Fruit fly (Drosophila melanogaster) whole organism, wandering third instar larva: ENCODE data around the gene AP-1sigma.
A peak's percentile ranks its signal among the peaks of the same experiment; 100 is the strongest.

Experiments used
- Abd-B ChIP-seq: fragments of >200 bp; optimal IDR thresholded peaks from 2 replicates; lab custom pipeline; 2017; ENCODE audit warnings: missing biosample characterization, missing genetic modification characterization
- CG9705 ChIP-seq: fragments of 200-800 bp; sonication (Bioruptor generic); optimal IDR thresholded peaks from 2 replicates; lab custom pipeline; 2018; ENCODE audit warnings: missing biosample characterization, mild to moderate bottlenecking, missing genetic modification characterization
- Dfd ChIP-seq: fragments of >200 bp; optimal IDR thresholded peaks from 2 replicates; lab custom pipeline; 2017; ENCODE audit warnings: missing biosample characterization, missing genetic modification characterization
- Dif ChIP-seq: fragments of 200-275, 200-300 bp; sonication (Bioruptor generic); optimal IDR thresholded peaks from 2 replicates; lab custom pipeline; 2018; ENCODE audit warnings: missing biosample characterization, missing genetic modification characterization; ENCODE audit not compliant: partially characterized antibody
- GATAd ChIP-seq: sonication (Bioruptor generic); optimal IDR thresholded peaks from 2 replicates; lab custom pipeline; 2016; ENCODE audit warnings: missing biosample characterization, missing genetic modification characterization
- HLH106 ChIP-seq: fragments of 200-800 bp; optimal IDR thresholded peaks from 3 replicates; lab custom pipeline; 2019; ENCODE audit warnings: missing biosample characterization, mild to moderate bottlenecking, missing genetic modification characterization, moderate library complexity
- Hnf4 ChIP-seq: fragments of 200-800 bp; sonication (Bioruptor generic); optimal IDR thresholded peaks from 2 replicates; lab custom pipeline; 2016; ENCODE audit warnings: missing biosample characterization, mild to moderate bottlenecking, missing genetic modification characterization
- Hr78 ChIP-seq: fragments of >200 bp; optimal IDR thresholded peaks from 2 replicates; lab custom pipeline; 2017; ENCODE audit warnings: missing biosample characterization, missing genetic modification characterization
- Hr83 ChIP-seq: fragments of 200-300 bp; sonication (Bioruptor generic); optimal IDR thresholded peaks from 2 replicates; lab custom pipeline; 2016; ENCODE audit warnings: missing biosample characterization, mild to moderate bottlenecking, missing genetic modification characterization, moderate library complexity; ENCODE audit not compliant: poor library complexity, severe bottlenecking
- Myc ChIP-seq: fragments of >200 bp; optimal IDR thresholded peaks from 2 replicates; lab custom pipeline; 2017
- N ChIP-seq: fragments of >200 bp; optimal IDR thresholded peaks from 2 replicates; lab custom pipeline; 2018; ENCODE audit warnings: missing biosample characterization, missing external identifiers, missing genetic modification characterization
- Rel ChIP-seq, 2 experiments: fragments of 200-800 bp; sonication (Bioruptor generic) in 1 of 2; optimal IDR thresholded peaks; 2 replicates in 1 of 2; 3 replicates in 1 of 2; lab custom pipeline; 2016 to 2019; ENCODE audit warnings: mild to moderate bottlenecking in 2 of 2, missing biosample characterization in 2 of 2, missing genetic modification characterization in 2 of 2, moderate library complexity in 1 of 2
- Sp1 ChIP-seq: fragments of 200-800 bp; sonication (Bioruptor generic); optimal IDR thresholded peaks from 3 replicates; lab custom pipeline; 2019; ENCODE audit warnings: missing biosample characterization, mild to moderate bottlenecking, missing genetic modification characterization, moderate library complexity
- Vsx2 ChIP-seq: fragments of 200-300, 225-300 bp; sonication (Bioruptor generic); optimal IDR thresholded peaks from 2 replicates; lab custom pipeline; 2018; ENCODE audit warnings: missing biosample characterization, missing genetic modification characterization; ENCODE audit not compliant: partially characterized antibody
- br ChIP-seq: fragments of 200-800 bp; sonication (Bioruptor generic); optimal IDR thresholded peaks from 2 replicates; lab custom pipeline; 2016; ENCODE audit warnings: missing biosample characterization, missing genetic modification characterization
- dl ChIP-seq, 2 experiments: fragments of 175-275, 200-275 bp in 1 of 2; fragments of 200-275 bp in 1 of 2; sonication (Bioruptor generic); optimal IDR thresholded peaks; lab custom pipeline; 2018; ENCODE audit warnings: mild to moderate bottlenecking in 2 of 2, missing biosample characterization in 2 of 2, missing genetic modification characterization in 2 of 2, moderate library complexity in 2 of 2; ENCODE audit not compliant: partially characterized antibody in 2 of 2, insufficient read depth in 1 of 2
- dmrt93B ChIP-seq: fragments of 200-800 bp; sonication (Bioruptor generic); optimal IDR thresholded peaks from 2 replicates; lab custom pipeline; 2018; ENCODE audit warnings: missing biosample characterization, mild to moderate bottlenecking, missing genetic modification characterization
- dsf ChIP-seq: sonication (Bioruptor generic); optimal IDR thresholded peaks from 2 replicates; lab custom pipeline; 2016; ENCODE audit warnings: missing biosample characterization, missing genetic modification characterization, borderline replicate concordance
- foxo ChIP-seq, 2 experiments: fragments of 200-800 bp; sonication (Bioruptor generic); optimal IDR thresholded peaks; 2 replicates in 1 of 2; 3 replicates in 1 of 2; lab custom pipeline; 2016 to 2017; ENCODE audit warnings: missing biosample characterization in 2 of 2, missing genetic modification characterization in 2 of 2
- h ChIP-seq: fragments of 200-800 bp; sonication (Bioruptor generic); optimal IDR thresholded peaks from 3 replicates; lab custom pipeline; 2016; ENCODE audit warnings: missing biosample characterization, mild to moderate bottlenecking, missing genetic modification characterization
- jim ChIP-seq: fragments of 175-275, 200-325 bp; sonication (Bioruptor generic); optimal IDR thresholded peaks from 2 replicates; lab custom pipeline; 2016; ENCODE audit warnings: missing biosample characterization, mild to moderate bottlenecking, missing genetic modification characterization
- lola ChIP-seq: fragments of >200 bp; optimal IDR thresholded peaks from 2 replicates; lab custom pipeline; 2017; ENCODE audit warnings: missing biosample characterization, missing genetic modification characterization
- pan ChIP-seq: fragments of >200 bp; optimal IDR thresholded peaks from 2 replicates; lab custom pipeline; 2017
- psq ChIP-seq: fragments of 200-800 bp; sonication (Bioruptor generic); optimal IDR thresholded peaks from 3 replicates; lab custom pipeline; 2017; ENCODE audit warnings: missing biosample characterization, mild to moderate bottlenecking, missing genetic modification characterization, moderate library complexity
- rgr ChIP-seq: fragments of 200-800 bp; sonication (Bioruptor generic); optimal IDR thresholded peaks from 3 replicates; lab custom pipeline; 2016; ENCODE audit warnings: missing biosample characterization, mild to moderate bottlenecking, missing genetic modification characterization
- sage ChIP-seq: fragments of 200-800 bp; sonication (Bioruptor generic); optimal IDR thresholded peaks from 2 replicates; lab custom pipeline; 2016; ENCODE audit warnings: missing biosample characterization, mild to moderate bottlenecking, missing genetic modification characterization
- sv ChIP-seq: fragments of 200-800 bp; sonication (Bioruptor generic); optimal IDR thresholded peaks from 3 replicates; lab custom pipeline; 2016; ENCODE audit warnings: missing biosample characterization, missing genetic modification characterization
- tai ChIP-seq: sonication (Bioruptor generic); optimal IDR thresholded peaks from 2 replicates; lab custom pipeline; 2016; ENCODE audit warnings: missing biosample characterization, missing genetic modification characterization
- usp ChIP-seq: fragments of >200 bp; optimal IDR thresholded peaks from 2 replicates; lab custom pipeline; 2017; ENCODE audit warnings: missing biosample characterization, missing genetic modification characterization
- woc ChIP-seq: sonication (Bioruptor generic); optimal IDR thresholded peaks from 2 replicates; lab custom pipeline; 2016; ENCODE audit warnings: missing biosample characterization, mild to moderate bottlenecking, missing genetic modification characterization

The AP-1sigma gene

DNA sequence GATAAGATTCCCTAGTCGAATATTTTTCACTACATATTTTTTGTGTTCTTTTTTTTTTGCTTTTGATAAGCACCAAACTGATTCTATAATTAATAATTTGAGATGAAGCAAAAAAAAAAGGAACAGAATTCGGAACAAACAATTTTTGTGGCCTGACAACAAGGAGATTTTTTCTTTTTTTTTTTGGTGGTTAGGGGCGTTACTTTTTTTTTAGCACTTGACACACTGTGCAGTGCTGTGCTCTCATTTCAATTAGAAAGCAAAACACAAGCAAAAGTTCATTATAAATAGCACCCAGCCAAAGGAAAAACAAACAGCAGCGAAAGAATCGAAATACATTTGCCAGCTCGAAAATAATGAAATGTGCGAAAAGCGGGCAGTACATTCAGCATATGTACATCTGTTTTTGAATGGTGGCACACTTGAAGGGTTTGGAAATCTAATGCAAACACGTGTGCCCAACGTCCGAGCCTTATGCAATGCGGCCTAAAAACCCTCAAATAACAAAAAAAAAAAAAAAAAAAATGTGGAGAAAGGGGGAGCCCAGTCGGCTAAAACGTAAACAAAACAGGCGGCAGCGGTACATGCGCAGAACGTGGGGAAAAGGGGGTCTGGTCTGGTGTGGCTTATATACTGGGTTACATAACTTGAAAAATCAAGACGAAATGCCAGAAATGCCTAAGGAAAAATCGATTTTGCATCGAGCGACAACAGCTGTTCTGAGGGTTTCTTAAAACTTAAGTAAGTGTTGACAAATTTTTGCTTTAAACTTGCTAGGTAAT lies 16.6 kb upstream of the AP-1sigma start (continued):
- TF ChIP-seq N (GFP tag; lab: Kevin White, UChicago): no peak
- TF ChIP-seq woc (GFP tag; lab: Kevin White, UChicago): peak; percentile 29
- no peak for TF ChIP-seq dl (GFP tag; optimal IDR thresholded peaks at IDR 0.05; lab: Kevin White, UChicago; ENCODE audit: insufficient read depth in 1 of 2, partially characterized antibody in 2 of 2)
- no peak for TF ChIP-seq sv (GFP tag; lab: Kevin White, UChicago)
- TF ChIP-seq tai (GFP tag; lab: Kevin White, UChicago): no peak
- TF ChIP-seq Myc: no peak

DNA sequence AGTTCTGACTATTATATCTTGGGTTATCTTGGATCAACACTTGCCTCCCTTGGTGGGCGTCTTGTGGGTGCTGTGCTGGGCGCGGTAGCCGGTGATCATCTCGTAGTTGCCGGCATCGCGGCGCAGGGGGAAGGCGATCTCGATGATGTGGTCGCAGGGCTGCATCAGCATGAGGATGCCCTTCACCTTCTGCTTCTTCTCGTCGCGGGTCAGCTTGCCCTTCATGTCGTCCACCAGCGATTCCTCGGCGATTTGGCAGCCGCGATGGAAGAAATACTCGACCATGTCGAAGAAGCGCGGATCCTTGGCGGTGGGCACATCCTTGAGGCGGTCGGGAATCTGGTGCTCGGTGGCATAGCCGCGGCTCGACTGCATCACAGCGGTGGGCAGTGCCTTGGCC lies 15.9 kb upstream of the AP-1sigma start:
- no peak for TF ChIP-seq lola
- TF ChIP-seq sage: no peak
- no peak for TF ChIP-seq Vsx2 (GFP tag; lab: Kevin White, UChicago)
- TF ChIP-seq dsf (GFP tag; lab: Kevin White, UChicago): no peak
- TF ChIP-seq, all 38 proteins: peak for 0

DNA sequence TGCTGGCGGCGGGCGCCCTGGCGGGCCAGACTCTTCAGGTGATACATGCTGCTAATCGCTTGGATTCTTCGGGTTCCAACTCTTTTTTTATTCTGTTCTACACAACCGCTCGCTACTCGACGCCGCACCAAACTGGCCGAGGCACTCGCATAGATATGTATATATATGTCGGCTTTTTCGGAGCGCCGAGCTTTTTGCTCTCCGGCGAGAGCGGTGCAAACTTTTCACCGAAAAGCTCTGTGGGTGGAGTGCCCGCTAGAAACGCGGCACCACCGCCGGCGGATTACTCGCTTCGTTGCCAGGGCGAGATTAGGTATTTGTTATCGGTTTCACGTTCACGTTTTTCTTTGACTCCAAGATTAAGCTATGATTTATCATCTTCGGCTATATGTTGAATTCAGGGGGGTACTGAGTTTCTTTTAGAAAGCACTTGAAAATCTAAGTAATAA lies 15.5 kb upstream of the AP-1sigma start, which contains the start of gene Gdh:
TSS of gene Gdh (minus strand) at position 137 of the 449 bp plus-strand sequence.
- peak; percentile 15 for TF ChIP-seq HLH106
- peak; percentile 33 for TF ChIP-seq Sp1 (GFP tag; lab: Kevin White, UChicago)
- TF ChIP-seq h (GFP tag; lab: Kevin White, UChicago): peak; percentile 33
- no peak for TF ChIP-seq dsf (GFP tag; lab: Kevin White, UChicago)
- no peak for TF ChIP-seq br (GFP tag; lab: Kevin White, UChicago)
- peak; percentile 18 for TF ChIP-seq rgr (GFP tag; lab: Kevin White, UChicago)
- no peak for TF ChIP-seq Rel (GFP tag; optimal IDR thresholded peaks at IDR 0.05; lab: Kevin White, UChicago)
- TF ChIP-seq Rel (tag; optimal IDR thresholded peaks at IDR 0.05; lab: Kevin White, UChicago): peak; percentile 49
- no peak for TF ChIP-seq foxo (GFP tag; optimal IDR thresholded peaks at IDR 0.05; lab: Kevin White, UChicago)
- TF ChIP-seq dl (GFP tag; optimal IDR thresholded peaks at IDR 0.05; lab: Kevin White, UChicago; ENCODE audit: insufficient read depth in 1 of 2, partially characterized antibody in 2 of 2): peak; percentile 42 to 76
- peak; percentile 85 for TF ChIP-seq Dif (GFP tag; lab: Kevin White, UChicago)

DNA sequence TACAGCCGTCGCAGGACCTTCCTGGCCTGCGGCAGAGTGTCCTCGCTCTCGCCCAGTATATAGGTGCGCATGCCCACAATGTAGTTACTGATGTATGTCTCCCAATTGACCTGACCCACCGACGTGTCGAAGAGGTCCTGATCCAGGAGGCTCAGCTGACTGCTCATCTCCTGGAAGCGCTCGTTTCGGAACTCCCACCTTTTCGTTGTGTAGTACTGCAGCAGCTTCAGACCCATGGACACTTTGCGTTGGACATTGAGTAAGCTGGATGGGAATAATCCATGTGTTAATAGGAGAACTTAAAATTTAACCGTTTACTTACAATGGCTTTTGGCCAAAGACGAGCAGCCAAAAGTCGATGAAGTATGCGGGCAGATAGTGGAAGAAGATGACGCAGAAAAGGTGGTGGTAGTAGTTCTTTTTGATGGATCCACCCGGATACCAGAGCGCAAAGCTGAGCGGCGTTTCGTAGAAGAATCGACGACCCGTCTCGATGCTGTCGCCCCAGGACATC lies 14.6 kb upstream of the AP-1sigma start:
- TF ChIP-seq CG9705 (GFP tag; lab: Kevin White, UChicago) (no peak), sv (GFP tag; lab: Kevin White, UChicago) (no peak), Dfd (GFP tag; lab: Kevin White, UChicago) (no peak), jim (GFP tag; lab: Kevin White, UChicago) (no peak), Dif (GFP tag; lab: Kevin White, UChicago) (no peak), Rel (GFP tag; optimal IDR thresholded peaks at IDR 0.05; lab: Kevin White, UChicago) (no peak), Rel (tag; optimal IDR thresholded peaks at IDR 0.05; lab: Kevin White, UChicago) (no peak), Sp1 (GFP tag; lab: Kevin White, UChicago) (no peak), rgr (GFP tag; lab: Kevin White, UChicago) (no peak), Hr78 (GFP tag; lab: Kevin White, UChicago) (no peak), pan (lab: Kevin White, UChicago) (no peak)

DNA sequence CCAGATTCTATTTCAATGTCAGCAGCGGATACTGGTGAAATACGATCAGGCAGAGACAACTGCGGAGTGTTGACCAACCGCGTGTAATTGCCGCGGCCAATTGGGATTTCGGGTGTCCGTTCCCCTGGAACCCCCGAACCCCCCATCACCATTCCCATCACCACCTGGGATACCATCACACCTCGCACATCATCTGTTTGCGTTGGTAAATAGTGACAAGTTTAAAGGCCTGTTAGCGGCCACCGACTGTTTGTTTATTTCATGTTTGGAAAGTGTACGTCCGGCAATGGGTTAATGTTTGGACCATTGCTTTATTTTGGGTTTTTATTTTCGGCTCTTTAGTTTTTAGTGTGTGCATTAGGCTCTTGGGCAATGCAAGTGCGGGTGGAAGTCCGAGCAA lies 11.4 kb upstream of the AP-1sigma start:
- no peak for TF ChIP-seq br (GFP tag; lab: Kevin White, UChicago)
- no peak for TF ChIP-seq sage
- TF ChIP-seq Rel (GFP tag; optimal IDR thresholded peaks at IDR 0.05; lab: Kevin White, UChicago): no peak
- TF ChIP-seq Rel (tag; optimal IDR thresholded peaks at IDR 0.05; lab: Kevin White, UChicago): no peak
- TF ChIP-seq Myc: no peak
- no peak for TF ChIP-seq Abd-B (GFP tag; lab: Kevin White, UChicago)
- no peak for TF ChIP-seq Hr83 (GFP tag; lab: Kevin White, UChicago)
- no peak for TF ChIP-seq h (GFP tag; lab: Kevin White, UChicago)
- TF ChIP-seq dl (GFP tag; optimal IDR thresholded peaks at IDR 0.05; lab: Kevin White, UChicago; ENCODE audit: insufficient read depth in 1 of 2, partially characterized antibody in 2 of 2): no peak
- no peak for TF ChIP-seq sv (GFP tag; lab: Kevin White, UChicago)
- no peak for TF ChIP-seq GATAd (GFP tag; lab: Kevin White, UChicago)
- no peak for TF ChIP-seq Hnf4 (GFP tag; lab: Kevin White, UChicago)
- no peak for TF ChIP-seq usp (GFP tag; lab: Kevin White, UChicago)
- TF ChIP-seq dmrt93B (GFP tag; lab: Kevin White, UChicago): no peak
- TF ChIP-seq lola: no peak
- TF ChIP-seq psq (GFP tag; lab: Kevin White, UChicago): no peak
